Worm (Caenorhabditis elegans) whole organism, L3 larva: ENCODE measurements around the gene unc-53.

Experiments used
- ceh-82 ChIP-seq: fragments of 150-350 bp; optimal IDR thresholded peaks from 2 replicates; lab custom pipeline; 2014; ENCODE audit warnings: missing biosample characterization, missing genetic modification characterization
- elt-2 ChIP-seq: sonication (generic microtip); optimal IDR thresholded peaks from 2 replicates; lab custom pipeline; 2016; ENCODE audit warnings: missing genetic modification reagents, mild to moderate bottlenecking, missing genetic modification characterization, missing compliant biosample characterization

- TF ChIP-seq elt-2 (tag; lab: Kevin White, UChicago) (no peak), ceh-82 (tag; lab: Kevin White, UChicago) (no peak)
Observed at ce11 chrII:11092413-11092812, 3.2 kb upstream of the unc-53 start, which contains the start of gene rpl-42.
